Worm (Caenorhabditis elegans): ENCODE measurements around the gene F07E5.8.
A peak's percentile ranks its signal among the peaks of the same experiment; 100 is the strongest.
"Not testable (repeated sequence)": the region's sequence is repeated elsewhere in the genome, so short reads cannot be mapped to it uniquely, and the experiment has no call there.

Gene F07E5.8

ce11 chrII:2024652-2025051 lies 50.8 kb downstream of the F07E5.8 start:
- TF ChIP-seq madf-5 (GFP tag; IDR thresholded peaks at IDR 0.05), result 0 out of 4 replicates have a peak, but pooled peaks of 1 of the 2 experiments have one; percentile 15

DNA sequence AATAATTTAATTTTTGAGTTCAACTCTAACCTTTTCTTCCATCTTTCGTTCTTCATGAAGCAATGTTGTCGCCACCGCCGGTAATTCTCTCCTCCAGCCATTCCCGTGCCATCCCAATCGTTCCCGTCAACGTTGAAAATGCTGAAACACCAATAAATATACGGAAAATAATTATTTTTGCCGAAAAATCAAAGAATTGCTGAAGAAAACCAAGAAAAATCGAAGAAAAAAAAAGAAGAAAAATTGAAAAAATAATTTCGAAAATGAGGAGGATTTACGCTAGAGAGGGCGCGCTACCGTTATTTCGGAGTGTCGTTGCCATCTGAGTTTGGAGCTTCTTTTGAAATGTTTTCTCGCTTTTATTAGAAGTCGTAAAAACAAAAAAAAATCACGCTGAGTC lies 51.9 kb downstream of the F07E5.8 start, which contains the start of gene cya-2:
Gene cya-2 (minus strand): TSS at position 101 of the 400 bp plus-strand sequence.
- TF ChIP-seq T26A8.4 (GFP tag; IDR thresholded peaks at IDR 0.05); zfp-3 (GFP tag; conservative IDR thresholded peaks at IDR 0.05); spr-1 (tag; optimal IDR thresholded peaks at IDR 0.05): not testable (repeated sequence)
